Fruit fly (Drosophila melanogaster): ENCODE measurements around the gene TTLL3B.

TTLL3B gene

DNA sequence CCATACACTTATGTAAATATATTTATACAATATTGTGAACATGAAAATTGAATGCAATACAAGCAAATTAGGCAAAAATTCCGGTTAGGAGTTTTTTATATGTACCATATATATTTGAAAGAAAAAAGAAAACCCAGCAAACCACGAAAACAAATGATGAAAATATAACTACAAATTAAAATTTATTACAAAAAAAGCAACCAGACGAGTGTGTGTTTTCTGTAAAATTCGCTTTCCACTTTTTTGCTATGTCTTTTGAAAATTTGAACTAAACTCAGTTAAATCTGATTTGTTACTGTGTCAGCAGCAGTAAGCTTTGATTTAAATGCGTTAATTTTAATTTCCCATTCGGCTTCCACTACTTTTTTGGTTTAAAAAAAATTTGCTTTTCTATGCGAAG lies at the start of gene TTLL3B:
Gene TTLL3B (plus strand): TSS at position 301 of the 400 bp plus-strand sequence.
- TF ChIP-seq h (optimal IDR thresholded peaks at IDR 0.05) (no peak), psq (optimal IDR thresholded peaks at IDR 0.05) (no peak), insv (optimal IDR thresholded peaks at IDR 0.05) (no peak), ttk (optimal IDR thresholded peaks at IDR 0.05) (no peak), Myc (optimal IDR thresholded peaks at IDR 0.05) (no peak), Sin3A (optimal IDR thresholded peaks at IDR 0.05) (no peak)

DNA sequence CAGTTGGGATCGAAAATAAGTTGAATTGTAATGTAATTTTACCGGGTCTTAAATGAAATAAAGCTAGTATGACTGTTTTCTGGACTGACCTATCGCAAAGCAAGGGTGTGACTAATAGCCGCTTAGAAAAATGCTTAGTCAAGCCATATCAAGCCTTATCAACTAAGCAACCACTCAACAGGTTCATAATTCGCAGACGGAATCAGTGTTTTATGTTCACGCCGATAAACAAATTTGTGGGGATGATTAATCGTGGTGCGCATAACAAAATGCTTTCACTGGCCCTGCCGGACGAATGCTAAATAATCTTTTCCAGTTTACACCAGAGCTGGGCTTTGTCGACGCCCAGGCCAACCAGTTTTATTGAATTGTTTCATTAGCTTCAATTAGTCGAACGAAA lies 49.8 kb upstream of the TTLL3B start:
- TF ChIP-seq psq (optimal IDR thresholded peaks at IDR 0.05) (no peak), Sin3A (optimal IDR thresholded peaks at IDR 0.05) (no peak), Myc (optimal IDR thresholded peaks at IDR 0.05) (no peak)

DNA sequence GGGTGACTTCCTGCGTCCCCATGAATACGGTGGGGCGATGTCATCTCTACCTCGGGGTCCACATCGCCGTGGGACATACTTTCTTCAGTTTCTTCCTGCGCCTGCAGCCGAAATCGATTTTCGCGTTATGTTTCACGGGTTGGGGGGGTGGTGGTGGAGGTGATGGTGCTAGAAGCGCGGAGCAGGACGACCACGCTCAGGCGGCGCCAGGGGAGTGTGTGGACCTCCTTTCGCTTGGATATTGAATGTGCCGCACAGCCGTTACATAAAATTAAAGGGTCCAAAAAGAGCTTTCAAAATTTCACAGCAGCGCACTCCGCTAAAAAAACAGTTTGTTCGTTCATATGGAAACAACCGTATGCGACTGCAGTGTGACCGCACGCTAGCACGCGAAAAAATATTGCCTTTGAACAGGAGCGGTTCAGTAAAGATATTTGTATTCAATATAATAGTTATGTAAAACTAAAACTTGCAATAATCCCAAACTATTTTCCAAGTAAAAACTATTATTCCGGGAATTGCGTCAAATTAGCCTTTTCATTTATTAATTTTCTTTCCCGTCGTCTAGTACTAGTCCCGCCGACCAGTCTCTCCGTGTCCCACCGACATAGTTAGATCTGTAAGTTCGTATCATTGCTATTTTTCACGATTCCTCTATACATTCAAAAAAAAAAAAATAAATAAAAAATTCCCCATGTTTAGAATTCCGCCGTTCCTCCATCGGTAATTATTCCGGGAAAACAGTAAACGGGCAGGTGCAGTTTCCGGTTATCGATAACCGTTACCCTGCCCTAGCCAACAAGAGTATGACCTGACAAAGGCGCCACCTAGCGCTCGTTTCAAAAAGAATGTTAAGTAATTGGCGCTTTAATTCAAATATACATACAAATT lies 48.4 kb upstream of the TTLL3B start, which contains the start of gene Nhe3:
Gene Nhe3 (minus strand): TSS at position 373 of the 891 bp plus-strand sequence.
- no peak for TF ChIP-seq ttk (optimal IDR thresholded peaks at IDR 0.05)
- no peak for TF ChIP-seq h (optimal IDR thresholded peaks at IDR 0.05)
- no peak for TF ChIP-seq psq (optimal IDR thresholded peaks at IDR 0.05)
- no peak for TF ChIP-seq Myc (optimal IDR thresholded peaks at IDR 0.05)
- TF ChIP-seq Sin3A (optimal IDR thresholded peaks at IDR 0.05) = no peak
- TF ChIP-seq insv (optimal IDR thresholded peaks at IDR 0.05) = no peak

DNA sequence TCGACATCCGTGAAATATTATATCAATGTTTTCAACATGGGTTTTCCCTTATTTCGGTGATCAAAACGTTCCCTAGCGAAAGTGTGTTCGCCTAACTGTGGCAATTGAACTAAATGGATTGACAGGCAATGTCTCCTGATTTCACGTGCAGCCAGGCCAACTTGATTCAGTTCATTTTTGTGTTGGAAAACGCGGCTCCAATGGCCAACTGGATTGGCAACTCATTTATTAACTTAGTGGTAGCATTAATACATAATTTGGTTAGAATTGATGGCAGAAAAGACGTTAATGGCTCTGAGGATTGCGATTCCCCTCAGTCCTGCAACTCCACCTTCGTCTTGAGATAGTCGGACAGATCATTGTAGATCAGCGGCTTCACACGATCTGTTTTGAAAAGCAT lies 46.1 kb upstream of the TTLL3B start, which contains the start of gene CG11327:
Gene CG11327 (minus strand): TSS at position 101 of the 400 bp plus-strand sequence.
- no peak for TF ChIP-seq h (optimal IDR thresholded peaks at IDR 0.05)
- TF ChIP-seq psq (optimal IDR thresholded peaks at IDR 0.05) = no peak
- TF ChIP-seq ttk (optimal IDR thresholded peaks at IDR 0.05) = no peak
- no peak for TF ChIP-seq Sin3A (optimal IDR thresholded peaks at IDR 0.05)
- no peak for TF ChIP-seq Myc (optimal IDR thresholded peaks at IDR 0.05)
- no peak for TF ChIP-seq insv (optimal IDR thresholded peaks at IDR 0.05)

DNA sequence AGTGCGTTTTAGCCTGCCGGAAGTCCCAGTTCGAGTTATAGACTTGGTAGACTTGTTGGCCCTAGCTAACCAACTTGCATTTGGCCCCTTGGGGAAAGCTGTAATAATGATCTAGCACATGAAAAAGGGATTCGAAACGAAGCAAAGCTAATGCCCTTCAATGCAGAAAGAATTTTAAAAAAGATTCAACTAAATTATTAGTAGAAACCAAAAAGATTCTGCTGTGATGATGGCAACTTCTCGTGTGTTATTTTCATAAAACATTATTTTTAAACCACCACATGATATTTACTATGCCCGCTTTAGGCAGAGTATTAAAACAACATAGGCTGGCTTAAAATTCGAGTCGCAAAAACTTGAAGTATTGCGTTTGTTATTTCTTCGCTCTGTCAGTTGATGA lies 40.6 kb upstream of the TTLL3B start:
- TF ChIP-seq psq (optimal IDR thresholded peaks at IDR 0.05) = no peak
- no peak for TF ChIP-seq h (optimal IDR thresholded peaks at IDR 0.05)
- TF ChIP-seq ttk (optimal IDR thresholded peaks at IDR 0.05) = no peak
- TF ChIP-seq Myc (optimal IDR thresholded peaks at IDR 0.05) = no peak
- TF ChIP-seq Sin3A (optimal IDR thresholded peaks at IDR 0.05) = no peak
- no peak for TF ChIP-seq insv (optimal IDR thresholded peaks at IDR 0.05)

DNA sequence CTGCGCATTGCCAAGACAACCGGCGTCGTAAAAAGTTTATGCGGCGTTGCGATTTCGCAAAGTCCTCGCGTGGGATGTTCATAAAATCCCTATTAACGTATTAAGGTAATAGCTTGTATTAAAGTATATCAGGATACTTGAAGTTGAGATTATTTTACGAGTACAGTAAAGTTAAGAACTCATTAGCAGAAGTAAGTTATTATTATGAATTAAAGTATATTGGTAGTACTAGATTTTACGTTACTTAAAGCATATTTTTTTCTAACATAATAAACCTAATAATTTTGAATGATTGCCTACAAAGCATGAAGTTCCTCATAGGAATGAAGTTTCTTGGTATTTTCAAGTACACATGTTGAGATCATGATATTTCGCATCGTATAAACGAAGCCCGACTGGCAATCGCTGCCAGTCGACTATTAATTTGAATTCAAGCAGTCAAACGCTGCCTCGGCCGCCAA lies 38.8 kb upstream of the TTLL3B start:
- no peak for TF ChIP-seq psq (optimal IDR thresholded peaks at IDR 0.05)
- TF ChIP-seq insv (optimal IDR thresholded peaks at IDR 0.05) = no peak
- TF ChIP-seq Myc (optimal IDR thresholded peaks at IDR 0.05) = no peak
- no peak for TF ChIP-seq ttk (optimal IDR thresholded peaks at IDR 0.05)

DNA sequence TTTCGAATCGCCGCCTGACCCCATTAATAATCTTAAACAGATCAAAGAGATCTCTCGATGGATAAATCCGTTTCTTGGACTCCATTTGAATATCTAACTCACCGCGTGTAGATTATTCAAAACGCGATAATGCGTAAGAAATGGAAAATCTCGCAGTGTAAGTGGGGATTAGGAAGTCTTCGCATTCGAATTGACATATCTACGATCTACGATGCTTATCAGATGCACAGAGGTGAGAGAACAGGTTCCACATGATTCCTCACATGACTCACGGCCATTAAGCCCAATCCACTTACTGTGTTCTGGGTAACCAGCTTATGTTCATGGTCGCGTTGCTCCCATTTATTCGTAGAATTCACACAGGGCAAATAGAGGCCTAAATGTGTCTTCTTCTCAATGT lies 36.4 kb upstream of the TTLL3B start:
- TF ChIP-seq psq (optimal IDR thresholded peaks at IDR 0.05) (no peak), ttk (optimal IDR thresholded peaks at IDR 0.05) (no peak), h (optimal IDR thresholded peaks at IDR 0.05) (no peak), insv (optimal IDR thresholded peaks at IDR 0.05) (no peak), Sin3A (optimal IDR thresholded peaks at IDR 0.05) (no peak), Myc (optimal IDR thresholded peaks at IDR 0.05) (no peak)

DNA sequence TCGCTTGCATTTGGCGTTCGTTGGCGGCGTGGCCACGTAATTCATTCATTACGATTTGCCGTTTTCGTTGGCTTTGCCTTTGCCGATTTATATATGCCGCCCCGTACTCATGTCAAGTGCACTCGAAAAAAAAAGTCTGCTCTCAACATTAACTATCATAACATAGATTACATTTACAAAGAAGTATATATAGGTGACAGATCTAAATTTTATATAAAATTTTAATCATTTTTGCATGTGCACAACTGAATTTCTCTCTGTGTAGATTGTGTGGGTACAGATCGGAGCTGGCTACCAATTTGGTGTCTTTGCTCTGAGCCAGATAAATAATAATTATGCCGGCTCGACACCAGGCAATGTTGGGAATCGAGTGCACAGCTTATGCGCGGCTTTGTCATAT lies 34.3 kb upstream of the TTLL3B start:
- TF ChIP-seq Myc (optimal IDR thresholded peaks at IDR 0.05) (no peak), h (optimal IDR thresholded peaks at IDR 0.05) (no peak), ttk (optimal IDR thresholded peaks at IDR 0.05) (no peak), psq (optimal IDR thresholded peaks at IDR 0.05) (no peak), insv (optimal IDR thresholded peaks at IDR 0.05) (no peak), Sin3A (optimal IDR thresholded peaks at IDR 0.05) (no peak)

DNA sequence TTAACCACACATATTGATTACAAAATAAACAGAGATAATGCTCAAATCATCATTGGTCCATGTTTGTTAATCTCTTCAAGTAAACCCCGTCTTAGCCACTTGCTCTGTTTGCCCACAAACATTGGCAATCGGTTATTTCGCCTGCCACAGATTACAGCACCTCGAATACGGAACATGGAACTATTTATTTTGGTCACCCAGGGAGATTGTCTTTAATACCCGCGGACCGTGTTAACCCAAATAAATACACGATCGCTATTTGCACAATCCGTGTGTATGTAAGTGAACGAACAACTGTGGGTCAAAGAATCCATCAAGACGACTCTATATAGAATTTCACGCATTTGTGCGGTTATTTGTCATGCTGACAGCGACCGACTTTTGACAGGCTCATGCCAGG lies 31.9 kb upstream of the TTLL3B start:
- no peak for TF ChIP-seq psq (optimal IDR thresholded peaks at IDR 0.05)
- TF ChIP-seq insv (optimal IDR thresholded peaks at IDR 0.05) = no peak
- TF ChIP-seq Sin3A (optimal IDR thresholded peaks at IDR 0.05) = no peak
- no peak for TF ChIP-seq h (optimal IDR thresholded peaks at IDR 0.05)
- no peak for TF ChIP-seq Myc (optimal IDR thresholded peaks at IDR 0.05)
- no peak for TF ChIP-seq ttk (optimal IDR thresholded peaks at IDR 0.05)

DNA sequence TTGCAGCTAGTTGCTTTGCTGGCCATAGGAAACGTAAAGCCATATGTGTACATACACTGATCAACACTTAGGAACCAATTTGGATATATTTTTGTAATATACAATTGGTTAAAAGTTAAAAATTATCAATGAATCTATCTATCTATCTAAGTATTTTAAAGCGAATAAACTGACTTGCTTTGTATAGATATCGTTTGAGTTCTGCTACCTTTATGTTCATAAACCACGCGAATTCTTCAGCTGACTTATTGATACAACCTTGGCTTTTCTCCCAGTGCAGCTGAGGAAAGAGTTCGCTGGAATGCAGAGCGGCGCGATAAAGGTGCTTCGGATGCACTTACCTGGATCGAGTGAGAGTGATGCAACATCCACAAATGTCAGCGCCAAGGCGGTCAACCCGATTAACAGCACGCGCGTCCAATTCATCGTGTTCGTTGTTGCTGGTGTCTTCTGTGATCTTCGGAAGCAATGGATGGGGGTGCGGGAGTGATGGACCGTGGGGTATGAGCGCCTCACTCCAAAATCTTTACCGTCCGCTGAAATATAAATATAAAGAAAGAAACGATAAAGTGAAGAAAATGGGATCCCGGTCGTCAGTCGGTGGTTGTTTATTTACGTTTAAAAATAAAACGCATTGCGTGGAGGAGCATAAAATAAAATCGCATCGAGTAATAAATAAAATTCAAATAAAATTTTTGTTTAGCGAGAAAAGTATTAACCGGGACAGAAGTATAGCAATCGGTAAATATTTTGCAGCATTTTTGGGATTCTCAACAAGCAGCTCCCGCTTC lies 31.1 kb upstream of the TTLL3B start:
- TF ChIP-seq insv (optimal IDR thresholded peaks at IDR 0.05) (no peak), psq (optimal IDR thresholded peaks at IDR 0.05) (no peak), Sin3A (optimal IDR thresholded peaks at IDR 0.05) (no peak), h (optimal IDR thresholded peaks at IDR 0.05) (no peak), ttk (optimal IDR thresholded peaks at IDR 0.05) (no peak), Myc (optimal IDR thresholded peaks at IDR 0.05) (no peak)

DNA sequence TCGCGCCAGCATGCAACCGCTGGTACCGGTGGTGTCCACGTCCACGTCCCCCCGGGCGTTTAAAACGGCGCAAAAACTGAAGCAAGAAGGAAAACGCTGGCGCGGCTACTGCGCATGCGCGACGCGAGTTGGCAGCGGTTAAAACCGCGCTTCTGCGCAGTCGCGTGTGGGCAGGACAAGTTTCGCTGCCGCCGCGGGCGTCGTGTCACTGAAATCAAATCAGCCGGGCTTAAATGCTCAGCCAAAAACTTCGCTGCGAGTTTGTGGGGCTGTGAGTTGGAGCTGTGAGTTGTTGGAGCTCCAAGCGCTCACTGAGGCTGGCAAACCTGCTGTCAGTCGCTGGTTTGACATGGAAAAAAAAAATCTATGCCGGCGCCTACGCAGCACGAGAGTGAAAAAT lies 27.6 kb upstream of the TTLL3B start:
- no peak for TF ChIP-seq Sin3A (optimal IDR thresholded peaks at IDR 0.05)
- TF ChIP-seq Myc (optimal IDR thresholded peaks at IDR 0.05) = no peak
- TF ChIP-seq ttk (optimal IDR thresholded peaks at IDR 0.05) = no peak

DNA sequence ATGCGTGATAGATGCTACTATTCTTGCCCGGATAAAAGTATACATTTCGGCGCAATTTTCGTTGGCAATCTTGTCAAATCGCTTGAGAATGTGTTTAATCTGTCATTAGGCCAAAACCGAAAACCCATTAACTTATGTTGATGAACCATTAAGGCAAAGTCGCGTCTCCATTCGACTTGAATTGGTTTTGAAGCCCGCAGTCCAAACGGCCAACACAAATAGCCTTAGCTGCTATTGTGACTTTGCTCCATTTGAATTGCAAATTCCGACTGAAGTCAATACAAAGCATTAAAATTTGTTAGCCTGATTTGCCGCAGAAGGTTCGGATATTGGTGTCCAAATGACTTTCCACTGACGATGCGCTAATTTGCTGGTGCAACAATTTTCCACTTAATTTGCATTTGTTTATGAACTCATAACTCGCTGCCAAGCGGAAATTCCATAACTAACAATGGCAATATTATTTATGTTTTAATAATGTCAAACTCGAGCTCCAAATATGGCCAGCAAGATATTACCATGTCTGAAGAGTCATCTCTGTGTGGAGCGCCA lies 26.2 kb upstream of the TTLL3B start:
- TF ChIP-seq insv (optimal IDR thresholded peaks at IDR 0.05) = no peak
- no peak for TF ChIP-seq Sin3A (optimal IDR thresholded peaks at IDR 0.05)
- TF ChIP-seq Myc (optimal IDR thresholded peaks at IDR 0.05) = no peak
- TF ChIP-seq ttk (optimal IDR thresholded peaks at IDR 0.05) = no peak
- TF ChIP-seq h (optimal IDR thresholded peaks at IDR 0.05) = no peak
- no peak for TF ChIP-seq psq (optimal IDR thresholded peaks at IDR 0.05)
